Fruit fly (Drosophila melanogaster) Kc167 (cell line): ENCODE results near the gene CG1607.

Source experiments
- Myc ChIP-seq: fragments of >200 bp; optimal IDR thresholded peaks from 2 replicates; lab custom pipeline; 2017; ENCODE audit warnings: missing external identifiers
- Sin3A ChIP-seq: fragments of >200 bp; optimal IDR thresholded peaks from 2 replicates; lab custom pipeline; 2018; ENCODE audit warnings: missing external identifiers
- h ChIP-seq: fragments of >200 bp; optimal IDR thresholded peaks from 3 replicates; lab custom pipeline; 2018; ENCODE audit warnings: missing external identifiers
- insv ChIP-seq: fragments of >200 bp; optimal IDR thresholded peaks from 3 replicates; lab custom pipeline; 2018; ENCODE audit warnings: missing external identifiers
- psq ChIP-seq: fragments of >200 bp; optimal IDR thresholded peaks from 2 replicates; lab custom pipeline; 2017; ENCODE audit warnings: missing external identifiers
- ttk ChIP-seq: sonication (Bioruptor generic); optimal IDR thresholded peaks from 2 replicates; lab custom pipeline; 2017; ENCODE audit warnings: missing external identifiers

- TF ChIP-seq h (no peak), psq (lab: Kevin White, UChicago) (no peak), insv (no peak), Myc (no peak), ttk (no peak), Sin3A (lab: Kevin White, UChicago) (no peak)
Measured at dm6 chr3R:31345626-31346025, 36.3 kb upstream of the CG1607 start.
